Fruit fly (Drosophila melanogaster) whole organism, prepupa: ENCODE measurements around the gene hth.
A peak's percentile ranks its signal among the peaks of the same experiment; 100 is the strongest.

Experiments used
- Blimp-1 ChIP-seq: fragments of 200-800 bp; sonication (Bioruptor generic); optimal IDR thresholded peaks from 3 replicates; lab custom pipeline; 2017; ENCODE audit warnings: missing biosample characterization, missing genetic modification characterization, mild to moderate bottlenecking, moderate library complexity, missing genetic modification reagents
- CG11762 ChIP-seq: fragments of 200-800 bp; sonication (Bioruptor generic); optimal IDR thresholded peaks from 3 replicates; lab custom pipeline; 2016; ENCODE audit warnings: missing biosample characterization, missing genetic modification characterization; ENCODE audit not compliant: insufficient read depth
- CG6808 ChIP-seq: fragments of 200-800 bp; sonication (Bioruptor generic); optimal IDR thresholded peaks from 3 replicates; lab custom pipeline; 2017; ENCODE audit warnings: missing biosample characterization, missing genetic modification characterization, mild to moderate bottlenecking, moderate library complexity, missing genetic modification reagents
- CG7368 ChIP-seq: fragments of 200-800 bp; sonication (Bioruptor generic); optimal IDR thresholded peaks from 3 replicates; lab custom pipeline; 2016; ENCODE audit warnings: missing biosample characterization, missing genetic modification characterization
- CG8632 ChIP-seq: fragments of 200-800 bp; sonication (Bioruptor generic); optimal IDR thresholded peaks from 3 replicates; lab custom pipeline; 2016; ENCODE audit warnings: missing biosample characterization, missing genetic modification characterization
- Lpt ChIP-seq: fragments of 200-800 bp; sonication (Bioruptor generic); optimal IDR thresholded peaks from 3 replicates; lab custom pipeline; 2016; ENCODE audit warnings: missing biosample characterization, missing genetic modification characterization
- Sox14 ChIP-seq: fragments of 200-800 bp; sonication (Bioruptor generic); optimal IDR thresholded peaks from 3 replicates; lab custom pipeline; 2016; ENCODE audit warnings: missing biosample characterization, missing genetic modification characterization
- acj6 ChIP-seq: fragments of 200-800 bp; sonication (Bioruptor generic); optimal IDR thresholded peaks from 3 replicates; lab custom pipeline; 2016; ENCODE audit warnings: missing biosample characterization, missing genetic modification characterization
- dsx ChIP-seq: fragments of 200-800 bp; optimal IDR thresholded peaks from 3 replicates; lab custom pipeline; 2019; ENCODE audit warnings: missing biosample characterization, mild to moderate bottlenecking, missing genetic modification characterization, moderate library complexity; ENCODE audit not compliant: poor library complexity, severe bottlenecking
- net ChIP-seq: fragments of 200-800 bp; sonication (Bioruptor generic); optimal IDR thresholded peaks from 3 replicates; lab custom pipeline; 2016; ENCODE audit warnings: missing biosample characterization, missing genetic modification characterization

DNA sequence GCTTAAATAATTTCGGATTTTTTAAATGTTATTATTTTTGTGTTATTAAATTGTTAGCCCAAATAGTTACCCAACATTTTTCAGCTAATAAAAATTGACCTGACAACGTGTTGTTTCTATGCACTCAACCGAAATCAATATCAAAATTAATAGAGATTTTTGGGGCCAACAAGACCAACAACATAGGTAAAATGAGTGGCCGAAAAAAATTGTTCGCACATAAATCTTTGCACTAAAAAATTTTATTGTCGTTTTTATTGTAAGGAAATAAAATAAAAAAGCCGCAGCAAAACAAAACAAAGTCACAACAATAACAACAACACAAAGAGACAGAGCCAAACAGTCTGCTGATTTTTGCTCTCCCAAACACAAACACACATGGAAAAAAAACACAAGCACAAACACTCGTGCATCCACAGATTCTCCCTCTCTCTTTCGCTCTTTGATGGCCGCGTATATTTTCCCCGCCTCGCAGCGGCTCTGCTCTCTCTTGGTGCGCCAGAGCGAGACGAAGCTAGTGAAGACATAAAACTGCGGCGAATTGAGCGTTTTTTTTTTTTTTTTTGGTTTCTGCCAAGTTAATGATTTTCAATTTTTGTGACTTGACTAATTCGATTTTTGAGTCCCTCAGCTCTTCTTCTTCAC is 103.7 kb downstream of the hth start:
- TF ChIP-seq CG8632 (no peak), dsx (peak; percentile 72), net (GFP tag; lab: Kevin White, UChicago) (no peak), Sox14 (GFP tag; lab: Kevin White, UChicago) (peak; percentile 67), CG6808 (GFP tag; lab: Kevin White, UChicago) (peak; percentile 44), CG7368 (GFP tag; lab: Kevin White, UChicago) (no peak), acj6 (GFP tag; lab: Kevin White, UChicago) (no peak), Lpt (GFP tag; lab: Kevin White, UChicago) (peak; percentile 41), CG11762 (GFP tag; lab: Kevin White, UChicago) (no peak), Blimp-1 (GFP tag; lab: Kevin White, UChicago) (no peak)
